Fruit fly (Drosophila melanogaster) whole organism, embryonic: Measurements from ENCODE around the gene CG16719.

Source experiments
- Abd-B ChIP-seq: fragments of 200-800 bp; sonication (Bioruptor generic); optimal IDR thresholded peaks from 2 replicates; lab custom pipeline; 2018; ENCODE audit warnings: missing biosample characterization, mild to moderate bottlenecking, missing genetic modification characterization, moderate library complexity
- Aef1 ChIP-seq: fragments of 200-800 bp; sonication (Bioruptor generic); IDR thresholded peaks from 3 replicates; pipeline ENCODE4 v1.3.6; 2022; ENCODE audit warnings: missing biosample characterization, missing genetic modification characterization
- C15 ChIP-seq: fragments of 200-800 bp; sonication (Bioruptor generic); IDR thresholded peaks from 3 replicates; pipeline ENCODE4 v1.3.6; 2022; ENCODE audit warnings: missing biosample characterization, missing genetic modification characterization
- CG1024 ChIP-seq: fragments of 200-800 bp; sonication (Bioruptor generic); IDR thresholded peaks from 2 replicates; pipeline ENCODE4 v1.3.6; 2022; ENCODE audit warnings: missing biosample characterization, missing genetic modification characterization
- CG10321 ChIP-seq: fragments of 200-800 bp; sonication (Bioruptor generic); IDR thresholded peaks from 2 replicates; pipeline ENCODE4 v1.3.6; 2022; ENCODE audit warnings: missing biosample characterization, missing genetic modification characterization
- CG10654 ChIP-seq: fragments of 200-800 bp; sonication (Bioruptor generic); optimal IDR thresholded peaks from 2 replicates; lab custom pipeline; 2016; ENCODE audit warnings: missing biosample characterization, missing genetic modification characterization
- CG11723 ChIP-seq: fragments of 200-800 bp; sonication (Bioruptor generic); optimal IDR thresholded peaks from 2 replicates; lab custom pipeline; 2017; ENCODE audit warnings: missing biosample characterization, mild to moderate bottlenecking, missing genetic modification characterization
- CG12236 ChIP-seq: fragments of 200-800 bp; sonication (Bioruptor generic); optimal IDR thresholded peaks from 2 replicates; lab custom pipeline; 2016; ENCODE audit warnings: missing biosample characterization, missing genetic modification characterization
- CG15073 ChIP-seq: fragments of 200-800 bp; sonication (Bioruptor generic); optimal IDR thresholded peaks from 2 replicates; lab custom pipeline; 2016; ENCODE audit warnings: missing biosample characterization, missing genetic modification characterization
- CG15269 ChIP-seq: fragments of 200-800 bp; sonication (Bioruptor generic); optimal IDR thresholded peaks from 2 replicates; lab custom pipeline; 2018; ENCODE audit warnings: missing biosample characterization, mild to moderate bottlenecking, missing genetic modification characterization, moderate library complexity
- CG17568 ChIP-seq: fragments of 200-800 bp; sonication (Bioruptor generic); optimal IDR thresholded peaks from 2 replicates; lab custom pipeline; 2018; ENCODE audit warnings: missing biosample characterization, mild to moderate bottlenecking, missing genetic modification characterization, moderate library complexity
- CG18619 ChIP-seq: fragments of 200-800 bp; sonication (Bioruptor generic); optimal IDR thresholded peaks from 3 replicates; lab custom pipeline; 2017; ENCODE audit warnings: missing biosample characterization, mild to moderate bottlenecking, missing genetic modification characterization
- CG18764 ChIP-seq: fragments of 200-800 bp; sonication (Bioruptor generic); optimal IDR thresholded peaks from 3 replicates; lab custom pipeline; 2016; ENCODE audit warnings: missing biosample characterization, missing genetic modification characterization
- CG2202 ChIP-seq: fragments of 200-800 bp; sonication (Bioruptor generic); optimal IDR thresholded peaks from 2 replicates; lab custom pipeline; 2018; ENCODE audit warnings: missing biosample characterization, mild to moderate bottlenecking, missing genetic modification characterization
- CG3163 ChIP-seq: fragments of 200-800 bp; sonication (Bioruptor generic); optimal IDR thresholded peaks from 3 replicates; lab custom pipeline; 2016; ENCODE audit warnings: missing biosample characterization, missing genetic modification characterization
- CG32767 ChIP-seq: fragments of 200-800 bp; sonication (Bioruptor generic); IDR thresholded peaks from 2 replicates; pipeline ENCODE4 v1.3.6; 2022; ENCODE audit warnings: missing biosample characterization, missing genetic modification characterization
- CG3281 ChIP-seq: fragments of 200-800 bp; sonication (Bioruptor generic); optimal IDR thresholded peaks from 3 replicates; lab custom pipeline; 2017; ENCODE audit warnings: missing biosample characterization, mild to moderate bottlenecking, missing genetic modification characterization
- CG3847 ChIP-seq: fragments of 200-800 bp; sonication (Bioruptor generic); IDR thresholded peaks from 2 replicates; pipeline ENCODE4 v1.3.6; 2022; ENCODE audit warnings: missing biosample characterization, missing genetic modification characterization
- CG4328 ChIP-seq: fragments of 200-800 bp; sonication (Bioruptor generic); optimal IDR thresholded peaks from 3 replicates; lab custom pipeline; 2017; ENCODE audit warnings: missing biosample characterization, missing genetic modification reagents, missing genetic modification characterization
- CG4730 ChIP-seq: fragments of 200-800 bp; sonication (Bioruptor generic); IDR thresholded peaks from 2 replicates; pipeline ENCODE4 v1.3.6; 2022; ENCODE audit warnings: missing biosample characterization, missing genetic modification characterization
- CG7556 ChIP-seq: fragments of 200-800 bp; sonication (Bioruptor generic); optimal IDR thresholded peaks from 2 replicates; lab custom pipeline; 2017; ENCODE audit warnings: missing biosample characterization, mild to moderate bottlenecking, missing genetic modification characterization
- CG9727 ChIP-seq: fragments of 200-800 bp; sonication (Bioruptor generic); optimal IDR thresholded peaks from 3 replicates; lab custom pipeline; 2017; ENCODE audit warnings: missing biosample characterization, mild to moderate bottlenecking, missing genetic modification characterization
- CG9876 ChIP-seq: fragments of 200-800 bp; sonication (Bioruptor generic); optimal IDR thresholded peaks from 2 replicates; lab custom pipeline; 2016; ENCODE audit warnings: missing biosample characterization, missing genetic modification characterization
- D19A ChIP-seq: fragments of 200-800 bp; optimal IDR thresholded peaks from 3 replicates; lab custom pipeline; 2019; ENCODE audit warnings: missing biosample characterization, mild to moderate bottlenecking, missing genetic modification characterization, moderate library complexity
- Dp ChIP-seq: fragments of 200-800 bp; sonication (Bioruptor generic); optimal IDR thresholded peaks from 2 replicates; lab custom pipeline; 2018; ENCODE audit warnings: missing biosample characterization, mild to moderate bottlenecking, missing genetic modification characterization, moderate library complexity
- HHEX ChIP-seq: fragments of 200-800 bp; sonication (Bioruptor generic); optimal IDR thresholded peaks from 3 replicates; lab custom pipeline; 2017; ENCODE audit warnings: missing biosample characterization, mild to moderate bottlenecking, missing genetic modification characterization, missing genetic modification reagents
- Hand ChIP-seq: fragments of 200-800 bp; sonication (Bioruptor generic); optimal IDR thresholded peaks from 2 replicates; lab custom pipeline; 2017; ENCODE audit warnings: mild to moderate bottlenecking, missing biosample characterization, missing genetic modification reagents, missing genetic modification characterization
- Jarid2 ChIP-seq: fragments of 200-800 bp; sonication (Bioruptor generic); optimal IDR thresholded peaks from 3 replicates; lab custom pipeline; 2017; ENCODE audit warnings: mild to moderate bottlenecking, missing biosample characterization, missing genetic modification reagents, missing genetic modification characterization
- MESR4 ChIP-seq: fragments of 200-800 bp; sonication (Bioruptor generic); optimal IDR thresholded peaks from 2 replicates; lab custom pipeline; 2018; ENCODE audit warnings: missing biosample characterization, mild to moderate bottlenecking, missing genetic modification characterization, moderate library complexity
- Mes4 ChIP-seq: fragments of 200-800 bp; sonication (Bioruptor generic); optimal IDR thresholded peaks from 2 replicates; lab custom pipeline; 2016; ENCODE audit warnings: missing biosample characterization, missing genetic modification characterization
- Mrtf ChIP-seq: fragments of 200-800 bp; sonication (Bioruptor generic); IDR thresholded peaks from 3 replicates; pipeline ENCODE4 v1.3.6; 2022; ENCODE audit warnings: missing biosample characterization, missing genetic modification characterization
- Ssrp ChIP-seq: fragments of 200-800 bp; sonication (Bioruptor generic); optimal IDR thresholded peaks from 2 replicates; lab custom pipeline; 2018; ENCODE audit warnings: missing biosample characterization, mild to moderate bottlenecking, missing genetic modification characterization, moderate library complexity
- YL-1 ChIP-seq: fragments of 200-800 bp; sonication (Bioruptor generic); optimal IDR thresholded peaks from 3 replicates; lab custom pipeline; 2017; ENCODE audit warnings: missing biosample characterization, mild to moderate bottlenecking, missing genetic modification characterization
- ato ChIP-seq: fragments of 200-800 bp; sonication (Bioruptor generic); IDR thresholded peaks from 2 replicates; pipeline ENCODE4 v1.3.6; 2022; ENCODE audit warnings: missing biosample characterization, missing genetic modification characterization; ENCODE audit not compliant: partially characterized antibody
- cwo ChIP-seq: fragments of 200-800 bp; sonication (Bioruptor generic); optimal IDR thresholded peaks from 3 replicates; lab custom pipeline; 2017; ENCODE audit warnings: missing biosample characterization, missing genetic modification characterization, mild to moderate bottlenecking, moderate library complexity, missing genetic modification reagents
- fd96Cb ChIP-seq: fragments of 200-800 bp; sonication (Bioruptor generic); optimal IDR thresholded peaks from 2 replicates; lab custom pipeline; 2018; ENCODE audit warnings: missing biosample characterization, mild to moderate bottlenecking, missing genetic modification characterization, moderate library complexity
- fru ChIP-seq: fragments of >200 bp; optimal IDR thresholded peaks from 2 replicates; lab custom pipeline; 2017
- ftz-f1 ChIP-seq: fragments of 200-800 bp; sonication (Bioruptor generic); optimal IDR thresholded peaks from 2 replicates; lab custom pipeline; 2016; ENCODE audit warnings: missing biosample characterization, missing genetic modification characterization
- gcm2 ChIP-seq: fragments of 200-800 bp; sonication (Bioruptor generic); optimal IDR thresholded peaks from 2 replicates; lab custom pipeline; 2016; ENCODE audit warnings: missing biosample characterization, missing genetic modification characterization
- h ChIP-seq: fragments of >200 bp; optimal IDR thresholded peaks from 2 replicates; lab custom pipeline; 2017
- nau ChIP-seq: fragments of 200-800 bp; sonication (Bioruptor generic); optimal IDR thresholded peaks from 3 replicates; lab custom pipeline; 2017; ENCODE audit warnings: missing biosample characterization, mild to moderate bottlenecking, missing genetic modification characterization, missing genetic modification reagents
- oc ChIP-seq: fragments of 200-800 bp; sonication (Bioruptor generic); optimal IDR thresholded peaks from 2 replicates; lab custom pipeline; 2018; ENCODE audit warnings: missing biosample characterization, mild to moderate bottlenecking, missing genetic modification characterization, moderate library complexity
- org-1 ChIP-seq: fragments of 200-800 bp; sonication (Bioruptor generic); optimal IDR thresholded peaks from 2 replicates; lab custom pipeline; 2017; ENCODE audit warnings: missing biosample characterization, missing genetic modification characterization
- pb ChIP-seq: fragments of 200-800 bp; sonication (Bioruptor generic); optimal IDR thresholded peaks from 3 replicates; lab custom pipeline; 2016; ENCODE audit warnings: missing biosample characterization, missing genetic modification characterization
- phol ChIP-seq: fragments of 200-800 bp; sonication (Bioruptor generic); optimal IDR thresholded peaks from 3 replicates; lab custom pipeline; 2018; ENCODE audit warnings: missing biosample characterization, mild to moderate bottlenecking, missing genetic modification characterization, moderate library complexity
- pum ChIP-seq: fragments of 200-800 bp; sonication (Bioruptor generic); optimal IDR thresholded peaks from 2 replicates; lab custom pipeline; 2016; ENCODE audit warnings: missing biosample characterization, missing genetic modification characterization
- repo ChIP-seq: fragments of 200-800 bp; sonication (Bioruptor generic); optimal IDR thresholded peaks from 2 replicates; lab custom pipeline; 2016; ENCODE audit warnings: missing biosample characterization, missing genetic modification characterization
- sc ChIP-seq, 3 experiments: fragments of >200 bp in 2 of 3; fragments of 200-800 bp in 1 of 3; sonication (Bioruptor generic) in 1 of 3; optimal IDR thresholded peaks; 2 replicates in 2 of 3; 3 replicates in 1 of 3; lab custom pipeline; 2017; ENCODE audit warnings: mild to moderate bottlenecking in 1 of 3, missing biosample characterization in 1 of 3, missing genetic modification characterization in 1 of 3, missing genetic modification reagents in 1 of 3
- seq ChIP-seq: fragments of 200-800 bp; sonication (Bioruptor generic); IDR thresholded peaks from 2 replicates; pipeline ENCODE4 v1.3.6; 2022; ENCODE audit warnings: missing biosample characterization, missing genetic modification characterization
- vvl ChIP-seq: fragments of 200-800 bp; sonication (Bioruptor generic); IDR thresholded peaks from 2 replicates; pipeline ENCODE4 v1.3.6; 2022; ENCODE audit warnings: missing biosample characterization, missing genetic modification characterization
- zf30C ChIP-seq: fragments of 200-800 bp; sonication (Bioruptor generic); optimal IDR thresholded peaks from 3 replicates; lab custom pipeline; 2018; ENCODE audit warnings: missing biosample characterization, mild to moderate bottlenecking, missing genetic modification characterization

CG16719 gene

dm6 chr3L:9690798-9691475 is 6.0 kb downstream of the CG16719 start (continued):
- no peak for TF ChIP-seq Dp (GFP tag; lab: Kevin White, UChicago)
- TF ChIP-seq Mrtf: no peak
- TF ChIP-seq CG17568 (GFP tag; lab: Kevin White, UChicago): no peak
- no peak for TF ChIP-seq MESR4
- no peak for TF ChIP-seq pum (GFP tag; lab: Kevin White, UChicago)
- no peak for TF ChIP-seq Jarid2
- no peak for TF ChIP-seq seq (GFP tag; lab: Robert Waterston, UW)
- TF ChIP-seq h (lab: Kevin White, UChicago): no peak
- no peak for TF ChIP-seq zf30C
- TF ChIP-seq D19A (tag; lab: Kevin White, UChicago): no peak
- TF ChIP-seq CG4328 (GFP tag; lab: Kevin White, UChicago): no peak
- TF ChIP-seq YL-1: no peak
- no peak for TF ChIP-seq repo
- no peak for TF ChIP-seq CG32767 (GFP tag; lab: Robert Waterston, UW)
- no peak for TF ChIP-seq ato (GFP tag; lab: Robert Waterston, UW)
- TF ChIP-seq CG3847 (GFP tag; lab: Robert Waterston, UW): no peak
- TF ChIP-seq phol (tag; lab: Kevin White, UChicago): no peak
- no peak for TF ChIP-seq cwo (GFP tag; lab: Kevin White, UChicago)
- no peak for TF ChIP-seq ftz-f1 (GFP tag; lab: Kevin White, UChicago)
- TF ChIP-seq CG18764 (GFP tag; lab: Kevin White, UChicago): no peak
- TF ChIP-seq CG7556 (GFP tag; lab: Kevin White, UChicago): no peak
- no peak for TF ChIP-seq vvl (GFP tag; lab: Robert Waterston, UW)
- TF ChIP-seq nau (GFP tag; lab: Kevin White, UChicago): peak; percentile 61
- no peak for TF ChIP-seq CG15073
- TF ChIP-seq gcm2 (GFP tag; lab: Kevin White, UChicago): no peak
- TF ChIP-seq Ssrp (tag; lab: Kevin White, UChicago): no peak
- no peak for TF ChIP-seq CG1024
- no peak for TF ChIP-seq sc (optimal IDR thresholded peaks at IDR 0.05; lab: Kevin White, UChicago)
- no peak for TF ChIP-seq sc (GFP tag; optimal IDR thresholded peaks at IDR 0.05; lab: Kevin White, UChicago)
- peak; percentile 11 for TF ChIP-seq CG9727 (GFP tag; lab: Kevin White, UChicago)
- no peak for TF ChIP-seq Mes4 (GFP tag; lab: Kevin White, UChicago)
- no peak for TF ChIP-seq Hand (GFP tag; lab: Kevin White, UChicago)
- no peak for TF ChIP-seq HHEX (GFP tag; lab: Kevin White, UChicago)
- TF ChIP-seq CG4730 (GFP tag; lab: Robert Waterston, UW): no peak
- no peak for TF ChIP-seq oc
- no peak for TF ChIP-seq CG2202 (tag; lab: Kevin White, UChicago)
- TF ChIP-seq CG15269: peak; percentile 76
- peak; percentile 29 for TF ChIP-seq CG18619
- TF ChIP-seq pb: no peak
- TF ChIP-seq CG3281: peak; percentile 70
- TF ChIP-seq CG11723 (GFP tag; lab: Kevin White, UChicago): no peak
- no peak for TF ChIP-seq CG3163
- TF ChIP-seq CG9876 (GFP tag; lab: Kevin White, UChicago): no peak
- TF ChIP-seq Aef1: no peak
- no peak for TF ChIP-seq CG10654
- no peak for TF ChIP-seq CG12236
- TF ChIP-seq Abd-B (GFP tag; lab: Kevin White, UChicago): no peak
- TF ChIP-seq CG10321 (GFP tag; lab: Robert Waterston, UW): no peak
- no peak for TF ChIP-seq fru
- peak; percentile 18 for TF ChIP-seq org-1 (GFP tag; lab: Kevin White, UChicago)
- TF ChIP-seq C15 (GFP tag; lab: Robert Waterston, UW): no peak
- TF ChIP-seq fd96Cb (tag; lab: Kevin White, UChicago): no peak
